Fruit fly (Drosophila melanogaster): Measurements from ENCODE around the gene pps.

- TF ChIP-seq CTCF (optimal IDR thresholded peaks at IDR 0.05) (no peak), CG8478 (optimal IDR thresholded peaks at IDR 0.05) (no peak)
Observed at dm6 chr3R:12442601-12443533, 29.2 kb downstream of the pps start.

Measured in S2 (cell line).